Fruit fly (Drosophila melanogaster) whole organism, embryonic: ENCODE data around the gene CG14054.

Source experiments
- Ada2b ChIP-seq: fragments of 200-800 bp; sonication (Bioruptor generic); IDR thresholded peaks from 2 replicates; pipeline ENCODE4 v1.3.6; 2022; ENCODE audit warnings: missing biosample characterization, missing genetic modification characterization
- Adf1 ChIP-seq: fragments of 200-800 bp; sonication (Bioruptor generic); IDR thresholded peaks from 2 replicates; pipeline ENCODE4 v1.3.6; 2022; ENCODE audit warnings: missing biosample characterization, missing genetic modification characterization
- Antp ChIP-seq: fragments of 200-800 bp; sonication (Bioruptor generic); optimal IDR thresholded peaks from 3 replicates; lab custom pipeline; 2016; ENCODE audit warnings: missing biosample characterization, missing genetic modification characterization
- Blimp-1 ChIP-seq: fragments of 200-800 bp; sonication (Bioruptor generic); optimal IDR thresholded peaks from 3 replicates; lab custom pipeline; 2018; ENCODE audit warnings: missing biosample characterization, missing genetic modification characterization, mild to moderate bottlenecking, moderate library complexity, missing genetic modification reagents
- CG10267 ChIP-seq: fragments of 200-800 bp; sonication (Bioruptor generic); optimal IDR thresholded peaks from 2 replicates; lab custom pipeline; 2018; ENCODE audit warnings: missing biosample characterization, mild to moderate bottlenecking, missing genetic modification characterization, moderate library complexity
- CG10462 ChIP-seq: fragments of 200-800 bp; sonication (Bioruptor generic); optimal IDR thresholded peaks from 2 replicates; lab custom pipeline; 2016; ENCODE audit warnings: missing biosample characterization, missing genetic modification characterization
- CG12236 ChIP-seq: fragments of 200-800 bp; sonication (Bioruptor generic); optimal IDR thresholded peaks from 2 replicates; lab custom pipeline; 2016; ENCODE audit warnings: missing biosample characterization, missing genetic modification characterization
- CG12769 ChIP-seq: fragments of 200-800 bp; sonication (Bioruptor generic); optimal IDR thresholded peaks from 2 replicates; lab custom pipeline; 2019; ENCODE audit warnings: missing biosample characterization, mild to moderate bottlenecking, missing genetic modification characterization, moderate library complexity
- CG13424 ChIP-seq: fragments of 200-800 bp; sonication (Bioruptor generic); optimal IDR thresholded peaks from 2 replicates; lab custom pipeline; 2019; ENCODE audit warnings: missing biosample characterization, mild to moderate bottlenecking, missing genetic modification characterization, moderate library complexity
- CG13624 ChIP-seq: fragments of 200-800 bp; sonication (Bioruptor generic); optimal IDR thresholded peaks from 2 replicates; lab custom pipeline; 2016; ENCODE audit warnings: missing biosample characterization, missing genetic modification characterization
- CG14014 ChIP-seq: fragments of 200-800 bp; sonication (Bioruptor generic); IDR thresholded peaks from 2 replicates; pipeline ENCODE4 v1.3.6; 2022; ENCODE audit warnings: missing biosample characterization, missing genetic modification characterization
- CG14667 ChIP-seq: fragments of 200-800 bp; sonication (Bioruptor generic); IDR thresholded peaks from 2 replicates; pipeline ENCODE4 v1.3.6; 2022; ENCODE audit warnings: missing biosample characterization, missing genetic modification characterization
- CG15601 ChIP-seq: fragments of 200-800 bp; sonication (Bioruptor generic); optimal IDR thresholded peaks from 3 replicates; lab custom pipeline; 2019; ENCODE audit warnings: missing biosample characterization, mild to moderate bottlenecking, missing genetic modification characterization, moderate library complexity
- CG18011 ChIP-seq: fragments of 200-800 bp; sonication (Bioruptor generic); optimal IDR thresholded peaks from 2 replicates; lab custom pipeline; 2017; ENCODE audit warnings: missing biosample characterization, missing genetic modification characterization, mild to moderate bottlenecking, moderate library complexity, missing genotype
- CG2889 ChIP-seq: fragments of 200-800 bp; sonication (Bioruptor generic); IDR thresholded peaks from 3 replicates; pipeline ENCODE4 v1.3.6; 2022; ENCODE audit warnings: missing biosample characterization, missing genetic modification characterization
- CG33557 ChIP-seq: fragments of 200-800 bp; sonication (Bioruptor generic); optimal IDR thresholded peaks from 2 replicates; lab custom pipeline; 2019; ENCODE audit warnings: missing biosample characterization, mild to moderate bottlenecking, missing genetic modification characterization, moderate library complexity
- CG3995 ChIP-seq: fragments of 200-800 bp; sonication (Bioruptor generic); optimal IDR thresholded peaks from 3 replicates; lab custom pipeline; 2016; ENCODE audit warnings: missing biosample characterization, missing genetic modification characterization
- CG4360 ChIP-seq: fragments of 200-800 bp; sonication (Bioruptor generic); IDR thresholded peaks from 2 replicates; pipeline ENCODE4 v1.3.6; 2022; ENCODE audit warnings: missing biosample characterization, missing genetic modification characterization
- CG4424 ChIP-seq: fragments of 200-800 bp; sonication (Bioruptor generic); optimal IDR thresholded peaks from 3 replicates; lab custom pipeline; 2016; ENCODE audit warnings: missing biosample characterization, missing genetic modification characterization
- CG6175 ChIP-seq: fragments of 200-800 bp; sonication (Bioruptor generic); IDR thresholded peaks from 3 replicates; pipeline ENCODE4 v1.3.6; 2022; ENCODE audit warnings: missing biosample characterization, missing genetic modification characterization
- CG6272 ChIP-seq: fragments of 200-800 bp; sonication (Bioruptor generic); IDR thresholded peaks from 2 replicates; pipeline ENCODE4 v1.3.6; 2022; ENCODE audit warnings: missing biosample characterization, missing genetic modification characterization
- CG8359 ChIP-seq: fragments of 200-800 bp; sonication (Bioruptor generic); optimal IDR thresholded peaks from 2 replicates; lab custom pipeline; 2017; ENCODE audit warnings: missing biosample characterization, mild to moderate bottlenecking, missing genetic modification characterization, borderline replicate concordance
- CG9215 ChIP-seq: fragments of 200-800 bp; sonication (Bioruptor generic); IDR thresholded peaks from 2 replicates; pipeline ENCODE4 v1.3.6; 2022; ENCODE audit warnings: missing biosample characterization, missing genetic modification characterization
- CG9797 ChIP-seq: fragments of 200-800 bp; sonication (Bioruptor generic); optimal IDR thresholded peaks from 3 replicates; lab custom pipeline; 2018; ENCODE audit warnings: missing biosample characterization, mild to moderate bottlenecking, missing genetic modification characterization
- Dek ChIP-seq: fragments of 200-800 bp; sonication (Bioruptor generic); optimal IDR thresholded peaks from 3 replicates; lab custom pipeline; 2019; ENCODE audit warnings: missing biosample characterization, mild to moderate bottlenecking, missing genetic modification characterization, moderate library complexity
- Dip3 ChIP-seq: fragments of 200-800 bp; sonication (Bioruptor generic); optimal IDR thresholded peaks from 3 replicates; lab custom pipeline; 2016; ENCODE audit warnings: missing biosample characterization, missing genetic modification characterization
- Drgx ChIP-seq: fragments of 200-800 bp; sonication (Bioruptor generic); IDR thresholded peaks from 2 replicates; pipeline ENCODE4 v1.3.6; 2022; ENCODE audit warnings: missing biosample characterization, missing genetic modification characterization
- Ets65A ChIP-seq: fragments of 200-800 bp; sonication (Bioruptor generic); peaks from one replicate; lab custom pipeline; 2016; ENCODE audit warnings: missing biosample characterization, missing genetic modification characterization
- Kr ChIP-seq: fragments of 200-800 bp; sonication (Bioruptor generic); optimal IDR thresholded peaks from 2 replicates; lab custom pipeline; 2017; ENCODE audit warnings: missing biosample characterization, mild to moderate bottlenecking, missing genetic modification characterization
- Lhr ChIP-seq: fragments of 200-800 bp; sonication (Bioruptor generic); optimal IDR thresholded peaks from 3 replicates; lab custom pipeline; 2017; ENCODE audit warnings: mild to moderate bottlenecking, missing biosample characterization, missing genetic modification reagents, missing genetic modification characterization
- Opbp ChIP-seq: fragments of 200-800 bp; sonication (Bioruptor generic); IDR thresholded peaks from 3 replicates; pipeline ENCODE4 v1.3.6; 2022; ENCODE audit warnings: missing biosample characterization, missing genetic modification characterization; ENCODE audit not compliant: partially characterized antibody
- Sox102F ChIP-seq: fragments of 200-800 bp; sonication (Bioruptor generic); optimal IDR thresholded peaks from 2 replicates; lab custom pipeline; 2018; ENCODE audit warnings: missing biosample characterization, mild to moderate bottlenecking, missing genetic modification characterization, moderate library complexity
- Tbp ChIP-seq: fragments of >200 bp; optimal IDR thresholded peaks from 2 replicates; lab custom pipeline; 2018; ENCODE audit warnings: missing biosample characterization, missing genetic modification characterization
- aop ChIP-seq: fragments of 200-800 bp; sonication (Bioruptor generic); IDR thresholded peaks from 2 replicates; pipeline ENCODE4 v1.3.6; 2022; ENCODE audit warnings: missing biosample characterization, missing genetic modification characterization
- bbx ChIP-seq: fragments of 200-800 bp; sonication (Bioruptor generic); IDR thresholded peaks from 2 replicates; pipeline ENCODE4 v1.3.6; 2022; ENCODE audit warnings: missing biosample characterization, missing genetic modification characterization; ENCODE audit not compliant: partially characterized antibody
- dmrt99B ChIP-seq: fragments of 200-800 bp; sonication (Bioruptor generic); optimal IDR thresholded peaks from 2 replicates; lab custom pipeline; 2018; ENCODE audit warnings: missing biosample characterization, mild to moderate bottlenecking, missing genetic modification characterization, moderate library complexity
- jigr1 ChIP-seq: fragments of 200-800 bp; sonication (Bioruptor generic); IDR thresholded peaks from 3 replicates; pipeline ENCODE4 v1.3.6; 2022; ENCODE audit warnings: missing biosample characterization, missing genetic modification characterization
- kah ChIP-seq: fragments of 200-800 bp; sonication (Bioruptor generic); optimal IDR thresholded peaks from 2 replicates; lab custom pipeline; 2018; ENCODE audit warnings: missing biosample characterization, mild to moderate bottlenecking, missing genetic modification characterization
- lilli ChIP-seq: fragments of 200-800 bp; sonication (Bioruptor generic); optimal IDR thresholded peaks from 3 replicates; lab custom pipeline; 2016; ENCODE audit warnings: missing biosample characterization, missing genetic modification characterization
- luna ChIP-seq: fragments of 200-800 bp; sonication (Bioruptor generic); optimal IDR thresholded peaks from 2 replicates; lab custom pipeline; 2016; ENCODE audit warnings: missing biosample characterization, missing genetic modification characterization
- mirr ChIP-seq: fragments of 200-800 bp; sonication (Bioruptor generic); optimal IDR thresholded peaks from 3 replicates; lab custom pipeline; 2018; ENCODE audit warnings: missing biosample characterization, mild to moderate bottlenecking, missing genetic modification characterization
- mld ChIP-seq: fragments of 200-800 bp; sonication (Bioruptor generic); IDR thresholded peaks from 3 replicates; pipeline ENCODE4 v1.3.6; 2022; ENCODE audit warnings: missing biosample characterization, missing genetic modification characterization; ENCODE audit not compliant: partially characterized antibody
- odd ChIP-seq: fragments of 200-800 bp; sonication (Bioruptor generic); optimal IDR thresholded peaks from 2 replicates; lab custom pipeline; 2017; ENCODE audit warnings: missing biosample characterization, mild to moderate bottlenecking, missing genetic modification characterization
- pan ChIP-seq, 4 experiments: fragments of >200 bp in 3 of 4; fragments of 200-800 bp in 1 of 4; sonication (Bioruptor generic) in 1 of 4; optimal IDR thresholded peaks in 3 of 4; IDR thresholded peaks in 1 of 4; 2 replicates each; pipeline versions ENCODE4 v1.3.6 to Lab custom; 2017 to 2022; ENCODE audit warnings: missing biosample characterization in 2 of 4, missing genetic modification characterization in 2 of 4, mixed read lengths in 1 of 4
- pb ChIP-seq: fragments of 200-800 bp; sonication (Bioruptor generic); optimal IDR thresholded peaks from 3 replicates; lab custom pipeline; 2016; ENCODE audit warnings: missing biosample characterization, missing genetic modification characterization
- peb ChIP-seq: fragments of 200-800 bp; sonication (Bioruptor generic); IDR thresholded peaks from 2 replicates; pipeline ENCODE4 v1.3.6; 2022; ENCODE audit warnings: missing biosample characterization, missing genetic modification characterization
- seq ChIP-seq: fragments of 200-800 bp; sonication (Bioruptor generic); IDR thresholded peaks from 2 replicates; pipeline ENCODE4 v1.3.6; 2022; ENCODE audit warnings: missing biosample characterization, missing genetic modification characterization
- vvl ChIP-seq: fragments of 200-800 bp; sonication (Bioruptor generic); IDR thresholded peaks from 2 replicates; pipeline ENCODE4 v1.3.6; 2022; ENCODE audit warnings: missing biosample characterization, missing genetic modification characterization
- wek ChIP-seq: fragments of 200-800 bp; sonication (Bioruptor generic); optimal IDR thresholded peaks from 3 replicates; lab custom pipeline; 2018; ENCODE audit warnings: missing biosample characterization, mild to moderate bottlenecking, missing genetic modification characterization, moderate library complexity

CG14054 gene

dm6 chrX:2041312-2041918 lies 24.7 kb downstream of the CG14054 start, which contains the start of gene CG4313 (continued):
- TF ChIP-seq Lhr (GFP tag; lab: Kevin White, UChicago) (peak; percentile 13), Kr (GFP tag; lab: Kevin White, UChicago) (no peak), bbx (peak; percentile 80), Antp (GFP tag; lab: Kevin White, UChicago) (peak; percentile 75), vvl (peak; percentile 55), CG4424 (peak; percentile 78), Adf1 (GFP tag; lab: Robert Waterston, UW) (0 out of 2 replicates have a peak, but pooled peaks have one; percentile 17), seq (GFP tag; lab: Robert Waterston, UW) (peak; percentile 30; the same call in 1 of the 2 replicates), CG18011 (peak; percentile 53), Sox102F (GFP tag; lab: Kevin White, UChicago) (peak; percentile 63), peb (GFP tag; lab: Robert Waterston, UW) (no peak), CG13424 (tag; lab: Kevin White, UChicago) (peak; percentile 77), CG33557 (peak; percentile 51), CG9797 (GFP tag; lab: Kevin White, UChicago) (peak; percentile 2), CG2889 (GFP tag; lab: Robert Waterston, UW) (0 out of 3 replicates have a peak, but pooled peaks have one; percentile 44), Ets65A (peak; percentile 94), CG10462 (no peak), CG14667 (GFP tag; lab: Robert Waterston, UW) (peak; percentile 51), wek (GFP tag; lab: Kevin White, UChicago) (peak; percentile 9), mld (peak; percentile 74; the same call in 2 of the 3 replicates), Drgx (GFP tag; lab: Robert Waterston, UW) (peak; percentile 54; the same call in 1 of the 2 replicates), CG14014 (peak; percentile 76), CG9215 (GFP tag; lab: Robert Waterston, UW) (peak; percentile 79), CG12769 (tag; lab: Kevin White, UChicago) (peak; percentile 88), aop (GFP tag; lab: Robert Waterston, UW) (no peak), Ada2b (GFP tag; lab: Robert Waterston, UW) (peak; percentile 51), CG6175 (GFP tag; lab: Robert Waterston, UW) (no peak), lilli (peak; percentile 85), CG12236 (GFP tag; lab: Kevin White, UChicago) (no peak), CG10267 (peak; percentile 57), dmrt99B (tag; lab: Kevin White, UChicago) (peak; percentile 52), mirr (peak; percentile 45), kah (GFP tag; lab: Kevin White, UChicago) (peak; percentile 43), CG6272 (peak; percentile 76), Dek (peak; percentile 24), Blimp-1 (peak; percentile 44), Tbp (GFP tag; lab: Kevin White, UChicago) (no peak), pb (GFP tag; lab: Kevin White, UChicago) (peak; percentile 25), CG15601 (tag; lab: Kevin White, UChicago) (peak; percentile 49), CG13624 (GFP tag; lab: Kevin White, UChicago) (peak; percentile 80), luna (GFP tag; lab: Kevin White, UChicago) (peak; percentile 44), Opbp (GFP tag; lab: Robert Waterston, UW) (peak; percentile 77), CG3995 (peak; percentile 97), pan (optimal IDR thresholded peaks at IDR 0.05; lab: Kevin White, UChicago) (no peak), pan (GFP tag; optimal IDR thresholded peaks at IDR 0.05 in 1 of 2, IDR thresholded peaks at IDR 0.05 in 1 of 2) (peak in 1 of 2 experiments; percentile 74), Dip3 (GFP tag; lab: Kevin White, UChicago) (peak; percentile 72), jigr1 (GFP tag; lab: Robert Waterston, UW) (no peak), odd (peak; percentile 28), CG4360 (GFP tag; lab: Robert Waterston, UW) (no peak), CG8359 (GFP tag; lab: Kevin White, UChicago) (no peak)
